Fruit fly (Drosophila melanogaster) Kc167 (cell line): ENCODE data around the gene IntS6.

ENCODE experiments used
- Myc ChIP-seq: fragments of >200 bp; optimal IDR thresholded peaks from 2 replicates; lab custom pipeline; 2017; ENCODE audit warnings: missing external identifiers
- Sin3A ChIP-seq: fragments of >200 bp; optimal IDR thresholded peaks from 2 replicates; lab custom pipeline; 2018; ENCODE audit warnings: missing external identifiers
- h ChIP-seq: fragments of >200 bp; optimal IDR thresholded peaks from 3 replicates; lab custom pipeline; 2018; ENCODE audit warnings: missing external identifiers
- insv ChIP-seq: fragments of >200 bp; optimal IDR thresholded peaks from 3 replicates; lab custom pipeline; 2018; ENCODE audit warnings: missing external identifiers
- psq ChIP-seq: fragments of >200 bp; optimal IDR thresholded peaks from 2 replicates; lab custom pipeline; 2017; ENCODE audit warnings: missing external identifiers
- ttk ChIP-seq: sonication (Bioruptor generic); optimal IDR thresholded peaks from 2 replicates; lab custom pipeline; 2017; ENCODE audit warnings: missing external identifiers

IntS6 gene

dm6 chrX:5690216-5690523 is 56.9 kb downstream of the IntS6 start:
- TF ChIP-seq psq (lab: Kevin White, UChicago), result no peak

dm6 chrX:5689417-5690215 is 57.4 kb downstream of the IntS6 start, which contains the start of the genes PGAP1 and cv:
Gene PGAP1, minus strand, starts transcription at chrX:5689473.
Gene cv, plus strand, starts transcription at chrX:5690002.
- peak; percentile 79 for TF ChIP-seq psq (lab: Kevin White, UChicago)
- no peak for TF ChIP-seq insv
- TF ChIP-seq Sin3A, result no peak
- TF ChIP-seq Myc (lab: Kevin White, UChicago), result no peak
- TF ChIP-seq h, result no peak
- no peak for TF ChIP-seq ttk (lab: Kevin White, UChicago)
